Worm (Caenorhabditis elegans) whole organism, L3 larva: ENCODE data around the gene nas-28.

Experiments used
- R02D3.7 ChIP-seq: fragments of 150-350 bp; optimal IDR thresholded peaks from 2 replicates; lab custom pipeline; 2014; ENCODE audit warnings: missing biosample characterization, missing genetic modification characterization
- aly-2 ChIP-seq: fragments of 150-350 bp; optimal IDR thresholded peaks from 2 replicates; lab custom pipeline; 2014; ENCODE audit warnings: missing biosample characterization, missing genetic modification characterization
- ama-1 ChIP-seq: fragments of 150-350 bp; optimal IDR thresholded peaks from 2 replicates; lab custom pipeline; 2018
- ceh-16 ChIP-seq: sonication (generic microtip); optimal IDR thresholded peaks from 2 replicates; lab custom pipeline; 2017; ENCODE audit warnings: missing biosample characterization, missing genetic modification characterization
- ceh-28 ChIP-seq: fragments of 150-350 bp; optimal IDR thresholded peaks from 2 replicates; lab custom pipeline; 2014; ENCODE audit warnings: missing biosample characterization, missing genetic modification reagents, missing genetic modification characterization
- daf-12 ChIP-seq: fragments of 150-350 bp; optimal IDR thresholded peaks from 2 replicates; lab custom pipeline; 2014; ENCODE audit warnings: missing biosample characterization, missing genetic modification reagents, missing genetic modification characterization
- egl-27 ChIP-seq: sonication (generic microtip); optimal IDR thresholded peaks from 4 replicates; lab custom pipeline; 2017; ENCODE audit warnings: missing biosample characterization, missing genetic modification reagents, missing genetic modification characterization
- egl-5 ChIP-seq: fragments of 150-350 bp; optimal IDR thresholded peaks from 2 replicates; lab custom pipeline; 2017; ENCODE audit warnings: missing biosample characterization, missing genetic modification reagents, missing genetic modification characterization, inconsistent platforms
- elt-1 ChIP-seq: fragments of 150-350 bp; optimal IDR thresholded peaks from 2 replicates; lab custom pipeline; 2014; ENCODE audit warnings: missing biosample characterization, missing genetic modification characterization
- elt-2 ChIP-seq: sonication (generic microtip); optimal IDR thresholded peaks from 2 replicates; lab custom pipeline; 2016; ENCODE audit warnings: missing genetic modification reagents, mild to moderate bottlenecking, missing genetic modification characterization, missing compliant biosample characterization
- elt-3 ChIP-seq, 3 experiments: fragments of 150-350 bp in 1 of 3; sonication (generic microtip) in 2 of 3; optimal IDR thresholded peaks; 2 replicates in 2 of 3; 4 replicates in 1 of 3; lab custom pipeline; 2014 to 2017; ENCODE audit warnings: missing biosample characterization in 3 of 3, missing genetic modification characterization in 3 of 3
- fkh-10 ChIP-seq: sonication (generic microtip); optimal IDR thresholded peaks from 2 replicates; lab custom pipeline; 2017; ENCODE audit warnings: missing biosample characterization, missing genetic modification reagents, missing genetic modification characterization
- fos-1 ChIP-seq: fragments of 150-350 bp; optimal IDR thresholded peaks from 2 replicates; lab custom pipeline; 2014; ENCODE audit warnings: missing biosample characterization, missing genetic modification characterization
- hmg-11 ChIP-seq: sonication (generic microtip); optimal IDR thresholded peaks from 2 replicates; lab custom pipeline; 2016; ENCODE audit warnings: missing genetic modification characterization, missing compliant biosample characterization
- jun-1 ChIP-seq: fragments of 150-350 bp; optimal IDR thresholded peaks from 2 replicates; lab custom pipeline; 2014; ENCODE audit warnings: missing biosample characterization, missing genetic modification reagents, missing genetic modification characterization
- lin-15B ChIP-seq: fragments of 150-350 bp; optimal IDR thresholded peaks from 2 replicates; lab custom pipeline; 2014; ENCODE audit warnings: missing biosample characterization, missing genetic modification characterization
- lin-39 ChIP-seq: fragments of 150-350 bp; optimal IDR thresholded peaks from 2 replicates; lab custom pipeline; 2018; ENCODE audit warnings: missing biosample characterization, missing genetic modification reagents, missing genetic modification characterization
- lsy-12 ChIP-seq: sonication (generic microtip); optimal IDR thresholded peaks from 2 replicates; lab custom pipeline; 2016; ENCODE audit warnings: mild to moderate bottlenecking, missing genetic modification characterization, missing compliant biosample characterization
- mdl-1 ChIP-seq: fragments of 150-350 bp; optimal IDR thresholded peaks from 2 replicates; lab custom pipeline; 2014; ENCODE audit warnings: missing biosample characterization, missing genetic modification characterization
- mml-1 ChIP-seq: fragments of 150-350 bp; sonication (generic microtip); optimal IDR thresholded peaks from 3 replicates; lab custom pipeline; 2014; ENCODE audit warnings: missing biosample characterization, missing genetic modification characterization
- nfya-1 ChIP-seq: sonication (generic microtip); optimal IDR thresholded peaks from 2 replicates; lab custom pipeline; 2017; ENCODE audit warnings: missing genetic modification characterization, mild to moderate bottlenecking, missing compliant biosample characterization, antibody characterized with exemption, moderate library complexity; ENCODE audit not compliant: insufficient read depth
- nhr-11 ChIP-seq: fragments of 150-350 bp; optimal IDR thresholded peaks from 2 replicates; lab custom pipeline; 2014; ENCODE audit warnings: missing biosample characterization, missing genetic modification characterization
- nhr-12 ChIP-seq: fragments of 150-350 bp; optimal IDR thresholded peaks from 2 replicates; lab custom pipeline; 2014; ENCODE audit warnings: missing biosample characterization, missing genetic modification characterization
- nhr-23 ChIP-seq: fragments of 150-350 bp; optimal IDR thresholded peaks from 2 replicates; lab custom pipeline; 2014; ENCODE audit warnings: missing biosample characterization, missing genetic modification reagents, missing genetic modification characterization
- nhr-237 ChIP-seq: fragments of 150-350 bp; optimal IDR thresholded peaks from 2 replicates; lab custom pipeline; 2014; ENCODE audit warnings: missing biosample characterization, missing genetic modification characterization
- nhr-25 ChIP-seq: sonication (generic microtip); optimal IDR thresholded peaks from 2 replicates; lab custom pipeline; 2017; ENCODE audit warnings: missing biosample characterization, missing genetic modification characterization
- nhr-28 ChIP-seq: fragments of 150-350 bp; optimal IDR thresholded peaks from 2 replicates; lab custom pipeline; 2014; ENCODE audit warnings: missing biosample characterization, missing genetic modification characterization
- nhr-43 ChIP-seq: sonication (generic microtip); optimal IDR thresholded peaks from 2 replicates; lab custom pipeline; 2016; ENCODE audit warnings: mild to moderate bottlenecking, missing genetic modification characterization, missing compliant biosample characterization; ENCODE audit not compliant: poor library complexity, severe bottlenecking
- nhr-67 ChIP-seq: fragments of 150-350 bp; optimal IDR thresholded peaks from 2 replicates; lab custom pipeline; 2014; ENCODE audit warnings: missing biosample characterization, missing genetic modification characterization
- nhr-76 ChIP-seq: fragments of 150-350 bp; sonication (generic microtip); optimal IDR thresholded peaks from 5 replicates; lab custom pipeline; 2014; ENCODE audit warnings: missing biosample characterization, missing genetic modification characterization
- pha-4 ChIP-seq: fragments of 150-350 bp; optimal IDR thresholded peaks from 2 replicates; lab custom pipeline; 2014; ENCODE audit warnings: missing biosample characterization, missing genetic modification reagents, missing genetic modification characterization
- pqm-1 ChIP-seq: fragments of 150-350 bp; optimal IDR thresholded peaks from 2 replicates; lab custom pipeline; 2017; ENCODE audit warnings: missing biosample characterization, missing genetic modification characterization, inconsistent platforms
- tbx-2 ChIP-seq: sonication (generic microtip); optimal IDR thresholded peaks from 2 replicates; lab custom pipeline; 2016; ENCODE audit warnings: mild to moderate bottlenecking, missing genetic modification characterization, missing compliant biosample characterization
- unc-39 ChIP-seq: sonication (generic microtip); optimal IDR thresholded peaks from 4 replicates; lab custom pipeline; 2017; ENCODE audit warnings: missing biosample characterization, missing genetic modification characterization
- unc-62 ChIP-seq: fragments of 150-350 bp; sonication (generic microtip); optimal IDR thresholded peaks from 4 replicates; lab custom pipeline; 2014; ENCODE audit warnings: missing biosample characterization, missing genetic modification reagents, missing genetic modification characterization
- zag-1 ChIP-seq: fragments of 150-350 bp; optimal IDR thresholded peaks from 2 replicates; lab custom pipeline; 2014; ENCODE audit warnings: missing biosample characterization, missing genetic modification characterization
- ztf-4 ChIP-seq: fragments of 150-350 bp; optimal IDR thresholded peaks from 2 replicates; lab custom pipeline; 2014; ENCODE audit warnings: missing biosample characterization, missing genetic modification characterization

The nas-28 gene

DNA sequence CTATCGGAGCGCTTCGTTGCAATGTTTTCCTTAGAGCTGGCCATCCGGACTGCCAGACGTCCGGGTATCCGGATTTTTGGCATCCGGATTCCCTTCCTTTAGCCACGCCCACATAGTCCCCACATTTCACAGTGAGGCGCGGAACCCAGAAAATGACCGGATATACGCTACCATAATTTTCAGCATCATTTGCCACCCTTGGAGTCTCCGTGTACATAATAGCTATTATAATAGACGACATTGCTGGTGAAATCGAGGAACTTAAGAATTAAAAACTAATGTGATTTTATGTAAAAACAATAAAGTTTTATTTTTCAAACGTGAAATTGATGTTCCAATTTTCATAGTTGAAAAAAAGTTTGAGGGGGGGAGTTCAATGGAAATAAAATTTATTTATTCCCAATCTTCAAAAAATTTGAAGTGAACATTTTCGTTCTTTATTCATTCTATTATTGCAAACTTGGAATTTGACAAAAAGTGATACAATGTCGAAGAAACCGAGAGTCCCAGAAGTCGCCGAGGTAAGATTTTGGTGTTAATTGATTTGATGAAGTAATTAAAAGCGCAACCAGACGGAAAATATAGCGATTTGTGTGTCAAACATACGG, 27.3 kb upstream of the nas-28 start:
- TF ChIP-seq fos-1 (tag; lab: Kevin White, UChicago): no peak
- TF ChIP-seq ama-1 (lab: Kevin White, UChicago): no peak
- no peak for TF ChIP-seq pha-4 (tag; lab: Kevin White, UChicago)
- TF ChIP-seq mml-1 (tag; lab: Kevin White, UChicago): no peak
- no peak for TF ChIP-seq unc-62 (GFP tag; lab: Kevin White, UChicago)
- TF ChIP-seq nhr-28 (tag; lab: Kevin White, UChicago): no peak
- TF ChIP-seq nhr-12 (tag; lab: Kevin White, UChicago): no peak
- TF ChIP-seq nhr-67 (tag; lab: Kevin White, UChicago): no peak
- no peak for TF ChIP-seq ceh-16 (tag; lab: Kevin White, UChicago)
- no peak for TF ChIP-seq mdl-1 (tag; lab: Kevin White, UChicago)
- no peak for TF ChIP-seq aly-2
- TF ChIP-seq unc-39 (tag; lab: Kevin White, UChicago): no peak
- TF ChIP-seq nhr-43 (tag; lab: Kevin White, UChicago): no peak
- TF ChIP-seq zag-1 (tag; lab: Kevin White, UChicago): no peak
- TF ChIP-seq nhr-11 (tag; lab: Kevin White, UChicago): no peak
- no peak for TF ChIP-seq egl-5 (tag; lab: Kevin White, UChicago)
- TF ChIP-seq elt-3 (tag; optimal IDR thresholded peaks at IDR 0.05; lab: Kevin White, UChicago): no peak
- TF ChIP-seq jun-1 (tag; lab: Kevin White, UChicago): no peak

DNA sequence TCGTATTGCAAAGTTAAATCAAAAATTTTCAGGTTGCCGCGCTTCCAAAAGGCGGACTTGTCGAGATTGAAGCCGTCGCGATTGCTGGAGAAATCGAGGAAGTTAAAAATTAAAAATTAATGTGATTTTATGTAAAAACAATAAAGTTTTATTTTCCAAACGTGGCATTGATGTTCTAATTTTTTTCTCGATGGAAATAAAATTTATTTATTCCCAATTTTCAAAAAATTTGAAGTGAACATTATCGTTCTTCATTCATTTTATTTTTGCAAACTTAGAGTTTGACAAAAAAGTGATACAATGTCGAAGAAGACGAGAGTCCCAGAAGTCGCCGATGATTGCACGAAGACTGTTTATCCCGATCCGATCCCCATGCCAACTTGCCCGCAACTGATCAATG, 26.0 kb upstream of the nas-28 start, which contains the start of gene C23G10.1:
TSS of gene C23G10.1 (plus strand) at position 301 of the 400 bp plus-strand sequence.
- TF ChIP-seq ztf-4 (no peak), lin-39 (tag; lab: Kevin White, UChicago) (no peak), daf-12 (tag; lab: Kevin White, UChicago) (no peak), zag-1 (tag; lab: Kevin White, UChicago) (no peak), elt-1 (tag; lab: Kevin White, UChicago) (no peak), unc-39 (tag; lab: Kevin White, UChicago) (no peak), nhr-67 (tag; lab: Kevin White, UChicago) (no peak), lin-15B (no peak)

DNA sequence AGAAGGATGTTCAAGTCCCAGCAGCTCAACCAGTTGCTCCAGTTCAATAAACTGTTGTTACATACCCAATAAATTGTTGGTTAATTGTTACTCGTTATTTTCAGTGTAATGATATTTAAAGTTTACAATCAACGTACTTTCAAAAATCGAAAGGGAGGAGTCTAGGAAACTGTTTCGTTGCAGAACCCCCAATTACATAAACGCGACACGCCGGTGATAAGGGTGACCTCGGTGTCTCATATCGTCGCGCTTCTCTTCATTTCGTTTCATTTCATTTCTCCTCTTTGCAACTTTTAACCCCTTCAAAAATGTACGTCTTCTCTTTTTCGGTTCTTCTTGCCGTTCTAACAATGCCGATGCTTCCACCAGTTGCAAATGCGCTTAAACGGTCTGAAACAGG, 24.9 kb upstream of the nas-28 start, which contains the start of gene C23G10.2:
TSS of gene C23G10.2 (plus strand) at position 184 of the 400 bp plus-strand sequence.
- TF ChIP-seq ama-1 (lab: Kevin White, UChicago) (no peak), fkh-10 (GFP tag; lab: Kevin White, UChicago) (no peak), elt-2 (peak; percentile 18), jun-1 (tag; lab: Kevin White, UChicago) (no peak), nhr-25 (tag; lab: Kevin White, UChicago) (peak; percentile 28), nhr-67 (tag; lab: Kevin White, UChicago) (no peak)

DNA sequence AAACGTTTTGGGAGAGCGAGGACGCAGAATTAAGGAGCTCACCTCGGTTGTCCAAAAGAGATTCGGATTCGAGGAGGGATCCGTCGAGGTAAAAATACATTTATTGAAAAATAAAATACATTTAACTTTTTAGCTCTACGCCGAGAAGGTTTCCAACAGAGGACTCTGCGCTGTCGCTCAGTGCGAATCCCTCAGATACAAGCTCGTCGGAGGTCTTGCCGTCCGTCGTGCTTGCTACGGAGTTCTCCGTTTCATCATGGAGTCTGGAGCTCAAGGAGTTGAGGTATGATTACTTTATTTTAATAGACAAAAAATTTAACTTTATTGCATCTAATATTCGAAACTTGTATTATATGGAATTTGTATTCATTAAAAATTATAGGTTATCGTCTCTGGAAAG, 24.0 kb upstream of the nas-28 start:
- TF ChIP-seq nhr-12 (tag; lab: Kevin White, UChicago) (no peak), nhr-43 (tag; lab: Kevin White, UChicago) (no peak)

DNA sequence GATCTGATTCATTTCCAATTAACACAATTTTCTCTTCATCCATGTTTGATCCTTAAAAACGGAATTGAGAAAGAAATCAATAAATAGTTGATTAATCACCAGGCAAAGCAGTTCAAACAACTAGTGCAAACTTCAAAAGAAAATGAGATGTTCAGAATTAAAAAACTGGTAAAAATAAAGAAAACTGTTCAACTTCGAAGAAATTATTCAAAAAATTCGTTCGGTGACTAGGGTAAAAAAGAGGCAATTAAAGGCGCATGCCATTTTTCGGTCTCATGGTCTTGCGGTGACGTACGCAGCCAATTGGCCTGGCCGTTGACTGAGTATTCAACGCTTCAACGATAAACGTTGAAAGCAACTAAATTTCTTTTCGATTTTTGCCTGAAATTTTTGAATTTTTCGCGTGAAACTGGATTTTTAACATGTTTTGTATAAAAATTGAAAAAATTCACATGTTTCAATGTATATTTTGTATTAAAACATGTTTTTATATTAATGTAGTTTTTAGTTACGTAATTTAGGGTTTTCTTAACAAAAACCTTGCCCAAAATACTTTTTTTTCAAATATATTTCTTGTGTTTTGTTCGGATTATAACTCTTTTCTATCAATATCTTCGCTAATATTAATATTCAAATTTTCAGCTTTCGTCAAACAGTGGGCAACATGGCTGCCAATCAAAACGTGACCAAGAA, 23.3 kb upstream of the nas-28 start, which contains the start of the genes sna-3 and rps-3:
TSS of gene sna-3 (minus strand) at position 51 of the 693 bp plus-strand sequence.
TSS of gene rps-3 (plus strand) at position 643 of the 693 bp plus-strand sequence.
- TF ChIP-seq R02D3.7 (tag; lab: Kevin White, UChicago) (peak; percentile 62), aly-2 (no peak), hmg-11 (peak; percentile 73), pha-4 (tag; lab: Kevin White, UChicago) (peak; percentile 92), nfya-1 (tag; lab: Kevin White, UChicago) (peak; percentile 90), fkh-10 (GFP tag; lab: Kevin White, UChicago) (no peak), lsy-12 (tag; lab: Kevin White, UChicago) (peak; percentile 29), ama-1 (lab: Kevin White, UChicago) (peak; percentile 40), nhr-237 (tag; lab: Kevin White, UChicago) (no peak), lin-39 (tag; lab: Kevin White, UChicago) (peak; percentile 63), nhr-11 (tag; lab: Kevin White, UChicago) (peak; percentile 31), nhr-76 (no peak), nhr-28 (tag; lab: Kevin White, UChicago) (no peak), jun-1 (tag; lab: Kevin White, UChicago) (peak; percentile 8), pqm-1 (peak; percentile 65), lin-15B (peak; percentile 84), ztf-4 (no peak), elt-1 (tag; lab: Kevin White, UChicago) (no peak), egl-5 (tag; lab: Kevin White, UChicago) (peak; percentile 34), nhr-25 (tag; lab: Kevin White, UChicago) (peak; percentile 83), nhr-23 (tag; lab: Kevin White, UChicago) (peak; percentile 76), nhr-43 (tag; lab: Kevin White, UChicago) (peak; percentile 43), ceh-28 (tag; lab: Kevin White, UChicago) (peak; percentile 57), elt-2 (peak; percentile 47), egl-27 (tag; lab: Kevin White, UChicago) (no peak), tbx-2 (tag; lab: Kevin White, UChicago) (no peak)
